Worm (Caenorhabditis elegans) whole organism, L4 larva: ENCODE results near the gene pde-4.

Experiments used
- F44E2.7 ChIP-seq: fragments of 200-800 bp; sonication (Bioruptor generic); IDR thresholded peaks from 2 replicates; pipeline ENCODE4 v2.1.2; 2022; ENCODE audit warnings: missing genetic modification characterization, missing compliant biosample characterization
- F49E8.2 ChIP-seq: sonication (generic microtip); optimal IDR thresholded peaks from 2 replicates; lab custom pipeline; 2016; ENCODE audit warnings: missing compliant biosample characterization, mild to moderate bottlenecking, missing genetic modification characterization, borderline replicate concordance
- Y5F2A.4 ChIP-seq: fragments of 200-800 bp; sonication (Bioruptor generic); optimal IDR thresholded peaks from 2 replicates; lab custom pipeline; 2018; ENCODE audit warnings: mild to moderate bottlenecking, missing genetic modification characterization, missing compliant biosample characterization
- aha-1 ChIP-seq: fragments of 150-350 bp; peaks from one replicate; lab custom pipeline; 2014; ENCODE audit warnings: missing biosample characterization, missing genetic modification characterization
- ama-1 ChIP-seq: fragments of 150-350 bp; optimal IDR thresholded peaks from 2 replicates; lab custom pipeline; 2014; ENCODE audit warnings: inconsistent platforms, mixed read lengths
- arid-1 ChIP-seq: fragments of 200-800 bp; sonication (Bioruptor generic); conservative IDR thresholded peaks from 2 replicates; pipeline ENCODE4 v1.3.6; 2022; ENCODE audit warnings: missing genetic modification reagents, missing genetic modification characterization, missing compliant biosample characterization
- ceh-20 ChIP-seq: fragments of 200-800 bp; sonication (Bioruptor generic); IDR thresholded peaks from 2 replicates; pipeline ENCODE4 v1.3.6; 2022; ENCODE audit warnings: missing genetic modification reagents, missing genetic modification characterization, missing compliant biosample characterization
- ceh-28 ChIP-seq: fragments of 150-350 bp; optimal IDR thresholded peaks from 2 replicates; lab custom pipeline; 2014; ENCODE audit warnings: missing biosample characterization, missing genetic modification reagents, missing genetic modification characterization
- ceh-32 ChIP-seq: sonication (generic microtip); optimal IDR thresholded peaks from 2 replicates; lab custom pipeline; 2016; ENCODE audit warnings: mild to moderate bottlenecking, missing genetic modification characterization, missing compliant biosample characterization; ENCODE audit not compliant: poor library complexity
- ceh-44 ChIP-seq: fragments of 200-800 bp; sonication (Bioruptor generic); IDR thresholded peaks from 2 replicates; pipeline ENCODE4 v1.3.6; 2022; ENCODE audit warnings: missing genetic modification reagents, missing genetic modification characterization, missing compliant biosample characterization
- ces-1 ChIP-seq: fragments of 150-350 bp; sonication (generic microtip); optimal IDR thresholded peaks from 4 replicates; lab custom pipeline; 2014; ENCODE audit warnings: missing biosample characterization, missing genetic modification reagents, missing genetic modification characterization
- ctbp-1 ChIP-seq: fragments of 200-800 bp; sonication (Bioruptor generic); IDR thresholded peaks from 2 replicates; pipeline ENCODE4 v1.3.6; 2022; ENCODE audit warnings: missing genetic modification reagents, missing genetic modification characterization, missing compliant biosample characterization
- daf-16 ChIP-seq, 3 experiments: sonication (generic microtip); optimal IDR thresholded peaks; 2 replicates each; lab custom pipeline; 2016 to 2017; ENCODE audit warnings: missing genetic modification characterization in 3 of 3, missing genetic modification reagents in 3 of 3, mild to moderate bottlenecking in 2 of 3, missing compliant biosample characterization in 2 of 3, missing biosample characterization in 1 of 3, moderate library complexity in 1 of 3
- dmd-6 ChIP-seq: fragments of 200-800 bp; sonication (Bioruptor generic); IDR thresholded peaks from 2 replicates; pipeline ENCODE4 v1.3.6; 2022; ENCODE audit warnings: missing genetic modification reagents, missing genetic modification characterization, missing compliant biosample characterization
- dve-1 ChIP-seq: sonication (generic microtip); optimal IDR thresholded peaks from 2 replicates; lab custom pipeline; 2017; ENCODE audit warnings: antibody characterized with exemption, mild to moderate bottlenecking, missing genetic modification characterization, missing compliant biosample characterization; ENCODE audit not compliant: insufficient read depth
- egl-43 ChIP-seq: fragments of 200-800 bp; sonication (Bioruptor generic); IDR thresholded peaks from 2 replicates; pipeline ENCODE4 v1.3.6; 2022; ENCODE audit warnings: missing genetic modification reagents, missing genetic modification characterization, missing compliant biosample characterization
- fos-1 ChIP-seq: fragments of 150-350 bp; optimal IDR thresholded peaks from 2 replicates; lab custom pipeline; 2014; ENCODE audit warnings: missing biosample characterization, missing genetic modification characterization
- hlh-11 ChIP-seq: fragments of 200-800 bp; sonication (Bioruptor generic); optimal IDR thresholded peaks from 2 replicates; lab custom pipeline; 2018; ENCODE audit warnings: mild to moderate bottlenecking, missing genetic modification characterization, missing compliant biosample characterization
- lin-1 ChIP-seq: fragments of 200-800 bp; sonication (Bioruptor generic); IDR thresholded peaks from 2 replicates; pipeline ENCODE4 v1.3.6; 2022; ENCODE audit warnings: missing genetic modification reagents, missing genetic modification characterization, missing compliant biosample characterization
- lin-13 ChIP-seq: fragments of 150-350 bp; optimal IDR thresholded peaks from 2 replicates; lab custom pipeline; 2014; ENCODE audit warnings: missing biosample characterization, missing genetic modification reagents, missing genetic modification characterization
- lin-29 ChIP-seq: fragments of 200-800 bp; sonication (Bioruptor generic); IDR thresholded peaks from 2 replicates; pipeline ENCODE4 v1.3.6; 2022; ENCODE audit warnings: missing genetic modification reagents, missing genetic modification characterization, missing compliant biosample characterization
- lir-3 ChIP-seq: sonication (generic microtip); optimal IDR thresholded peaks from 2 replicates; lab custom pipeline; 2016; ENCODE audit warnings: mild to moderate bottlenecking, missing genetic modification characterization, missing compliant biosample characterization
- lsy-2 ChIP-seq, 2 experiments: fragments of 150-350 bp in 1 of 2; sonication (generic microtip) in 1 of 2; optimal IDR thresholded peaks; 2 replicates each; lab custom pipeline; 2014 to 2017; ENCODE audit warnings: missing biosample characterization in 2 of 2, missing genetic modification characterization in 2 of 2
- madf-5 ChIP-seq, 2 experiments: fragments of 200-800 bp; sonication (Bioruptor generic); IDR thresholded peaks; 2 replicates each; pipeline ENCODE4 v1.3.6; 2022; ENCODE audit warnings: missing compliant biosample characterization in 2 of 2, missing genetic modification characterization in 2 of 2
- mdl-1 ChIP-seq, 2 experiments: fragments of 150-350 bp in 1 of 2; sonication (generic microtip) in 1 of 2; optimal IDR thresholded peaks; 2 replicates each; lab custom pipeline; 2014 to 2017; ENCODE audit warnings: missing biosample characterization in 2 of 2, missing genetic modification characterization in 2 of 2
- mep-1 ChIP-seq: fragments of 150-350 bp; sonication (generic microtip); optimal IDR thresholded peaks from 3 replicates; lab custom pipeline; 2014; ENCODE audit warnings: missing biosample characterization, missing genetic modification characterization
- mes-2 ChIP-seq: sonication (generic microtip); optimal IDR thresholded peaks from 2 replicates; lab custom pipeline; 2016; ENCODE audit warnings: missing genotype, mild to moderate bottlenecking, missing genetic modification characterization, missing compliant biosample characterization; ENCODE audit not compliant: poor library complexity, severe bottlenecking
- mxl-3 ChIP-seq: fragments of 200-800 bp; sonication (Bioruptor generic); optimal IDR thresholded peaks from 2 replicates; lab custom pipeline; 2018; ENCODE audit warnings: mild to moderate bottlenecking, missing genetic modification characterization, missing compliant biosample characterization
- nhr-102 ChIP-seq: sonication (generic microtip); optimal IDR thresholded peaks from 2 replicates; lab custom pipeline; 2016; ENCODE audit warnings: mild to moderate bottlenecking, missing genetic modification characterization, moderate library complexity, missing compliant biosample characterization
- nhr-28 ChIP-seq: fragments of 150-350 bp; optimal IDR thresholded peaks from 2 replicates; lab custom pipeline; 2014; ENCODE audit warnings: missing biosample characterization, missing genetic modification characterization
- nhr-42 ChIP-seq: fragments of 200-800 bp; sonication (Bioruptor generic); IDR thresholded peaks from 2 replicates; pipeline ENCODE4 v1.3.6; 2022; ENCODE audit warnings: missing genetic modification characterization, missing compliant biosample characterization
- nhr-6 ChIP-seq: fragments of 150-350 bp; optimal IDR thresholded peaks from 2 replicates; lab custom pipeline; 2014; ENCODE audit warnings: missing biosample characterization, missing genetic modification characterization
- nhr-77 ChIP-seq: fragments of 150-350 bp; optimal IDR thresholded peaks from 2 replicates; lab custom pipeline; 2014; ENCODE audit warnings: missing biosample characterization, missing genetic modification characterization
- pha-4 ChIP-seq, 2 experiments: fragments of 150-350 bp in 1 of 2; fragments of 200-800 bp in 1 of 2; sonication (Bioruptor generic) in 1 of 2; IDR thresholded peaks in 1 of 2; optimal IDR thresholded peaks in 1 of 2; 2 replicates each; pipeline versions ENCODE4 v1.3.6 to Lab custom; 2014 to 2022; ENCODE audit warnings: missing genetic modification characterization in 2 of 2, missing genetic modification reagents in 2 of 2, missing biosample characterization in 1 of 2, missing compliant biosample characterization in 1 of 2
- php-3 ChIP-seq: fragments of 200-800 bp; sonication (Bioruptor generic); IDR thresholded peaks from 2 replicates; pipeline ENCODE4 v1.3.6; 2022; ENCODE audit warnings: missing genetic modification reagents, missing genetic modification characterization, missing compliant biosample characterization
- pqm-1 ChIP-seq: sonication (generic microtip); optimal IDR thresholded peaks from 2 replicates; lab custom pipeline; 2017; ENCODE audit warnings: missing biosample characterization, missing genetic modification characterization
- saeg-2 ChIP-seq: fragments of 200-800 bp; sonication (Bioruptor generic); IDR thresholded peaks from 2 replicates; pipeline ENCODE4 v1.3.6; 2022; ENCODE audit warnings: missing genetic modification reagents, missing genetic modification characterization, missing compliant biosample characterization
- skn-1 ChIP-seq: fragments of 150-350 bp; optimal IDR thresholded peaks from 2 replicates; lab custom pipeline; 2014; ENCODE audit warnings: missing biosample characterization, missing genetic modification characterization
- snpc-4 ChIP-seq: fragments of 150-350 bp; optimal IDR thresholded peaks from 2 replicates; lab custom pipeline; 2014; ENCODE audit warnings: missing biosample characterization, missing genetic modification characterization
- tra-1 ChIP-seq: fragments of 200-800 bp; sonication (Bioruptor generic); IDR thresholded peaks from 2 replicates; pipeline ENCODE4 v1.3.6; 2022; ENCODE audit warnings: missing genetic modification reagents, missing genetic modification characterization, missing compliant biosample characterization
- unc-130 ChIP-seq: sonication (generic microtip); optimal IDR thresholded peaks from 2 replicates; lab custom pipeline; 2016; ENCODE audit warnings: missing genetic modification reagents, missing genetic modification characterization, missing compliant biosample characterization
- unc-62 ChIP-seq, 3 experiments: fragments of 150-350 bp in 1 of 3; sonication (generic microtip); optimal IDR thresholded peaks in 2 of 3; peaks in 1 of 3; 1 replicate in 1 of 3; 2 replicates in 2 of 3; lab custom pipeline; 2014 to 2017; ENCODE audit warnings: missing biosample characterization in 3 of 3, missing genetic modification characterization in 3 of 3, missing genetic modification reagents in 3 of 3, missing genotype in 1 of 3
- zfp-2 ChIP-seq: sonication (generic microtip); optimal IDR thresholded peaks from 2 replicates; lab custom pipeline; 2016; ENCODE audit warnings: mild to moderate bottlenecking, missing genetic modification characterization, missing compliant biosample characterization
- zip-11 ChIP-seq: fragments of 200-800 bp; sonication (Bioruptor generic); IDR thresholded peaks from 2 replicates; pipeline ENCODE4 v1.3.6; 2022; ENCODE audit warnings: missing genetic modification characterization, missing compliant biosample characterization
- ztf-11 ChIP-seq: fragments of 150-350 bp; optimal IDR thresholded peaks from 2 replicates; lab custom pipeline; 2014; ENCODE audit warnings: missing biosample characterization, missing genetic modification characterization

Gene pde-4

ce11 chrII:7695636-7696035, 44.6 kb upstream of the pde-4 start (continued):
- TF ChIP-seq lin-1 (peak; percentile 84), F49E8.2 (no peak), nhr-102 (peak; percentile 24), nhr-77 (tag; lab: Kevin White, UChicago) (peak; percentile 21), mxl-3 (GFP tag; lab: Kevin White, UChicago) (peak; percentile 88), fos-1 (tag; lab: Kevin White, UChicago) (no peak), ceh-20 (peak; percentile 82), dmd-6 (GFP tag; lab: Robert Waterston, UW) (peak; percentile 92)

ce11 chrII:7694745-7695144, 43.7 kb upstream of the pde-4 start:
- TF ChIP-seq aha-1 = no peak
- no peak for TF ChIP-seq skn-1
- TF ChIP-seq pqm-1 (tag; lab: Kevin White, UChicago) = peak; percentile 81
- TF ChIP-seq pha-4 (GFP tag; IDR thresholded peaks at IDR 0.05; lab: Robert Waterston, UW) = no peak
- TF ChIP-seq pha-4 (tag; optimal IDR thresholded peaks at IDR 0.05; lab: Kevin White, UChicago) = no peak
- TF ChIP-seq tra-1 (GFP tag; lab: Robert Waterston, UW) = no peak
- TF ChIP-seq lin-13 (GFP tag; lab: Kevin White, UChicago) = no peak
- peak in 1 of 2 experiments; percentile 17 for TF ChIP-seq mdl-1 (tag; optimal IDR thresholded peaks at IDR 0.05; lab: Kevin White, UChicago)
- no peak for TF ChIP-seq unc-130 (GFP tag; lab: Kevin White, UChicago)
- TF ChIP-seq nhr-6 (tag; lab: Kevin White, UChicago) = no peak
- TF ChIP-seq ctbp-1 (GFP tag; lab: Robert Waterston, UW) = no peak
- TF ChIP-seq nhr-77 (tag; lab: Kevin White, UChicago) = peak; percentile 37
- peak; percentile 55 for TF ChIP-seq nhr-28 (tag; lab: Kevin White, UChicago)
- TF ChIP-seq daf-16 (GFP tag; optimal IDR thresholded peaks at IDR 0.05; lab: Kevin White, UChicago) = no peak
- peak; percentile 34 for TF ChIP-seq daf-16 (tag; optimal IDR thresholded peaks at IDR 0.05; lab: Kevin White, UChicago)
- TF ChIP-seq lsy-2 (tag; optimal IDR thresholded peaks at IDR 0.05; lab: Kevin White, UChicago) = no peak
- TF ChIP-seq dmd-6 (GFP tag; lab: Robert Waterston, UW) = peak; percentile 54; the same call in 1 of the 2 replicates
- no peak for TF ChIP-seq egl-43 (GFP tag; lab: Robert Waterston, UW)
- TF ChIP-seq php-3 (GFP tag; lab: Robert Waterston, UW) = peak; percentile 69
- TF ChIP-seq nhr-102 = no peak
- no peak for TF ChIP-seq unc-62 (GFP tag; optimal IDR thresholded peaks at IDR 0.05 in 1 of 2; lab: Kevin White, UChicago)
- TF ChIP-seq unc-62 (tag; optimal IDR thresholded peaks at IDR 0.05; lab: Kevin White, UChicago) = no peak
- no peak for TF ChIP-seq ceh-28 (tag; lab: Kevin White, UChicago)
- TF ChIP-seq lir-3 (tag; lab: Kevin White, UChicago) = no peak
- no peak for TF ChIP-seq F44E2.7 (GFP tag; lab: Robert Waterston, UW)
- TF ChIP-seq ces-1 = no peak
- no peak for TF ChIP-seq mep-1 (tag; lab: Kevin White, UChicago)
- TF ChIP-seq dve-1 (tag; lab: Kevin White, UChicago) = peak; percentile 62
- peak; percentile 61 for TF ChIP-seq hlh-11 (tag; lab: Kevin White, UChicago)
- no peak for TF ChIP-seq fos-1 (tag; lab: Kevin White, UChicago)

ce11 chrII:7693929-7694328, 42.9 kb upstream of the pde-4 start, which contains the start of gene nhx-2:
nhx-2 (minus strand) TSS chrII:7693957.
- TF ChIP-seq dmd-6 (GFP tag; lab: Robert Waterston, UW) (peak; percentile 73), arid-1 (no peak), Y5F2A.4 (GFP tag; lab: Kevin White, UChicago) (no peak), ztf-11 (tag; lab: Kevin White, UChicago) (no peak), daf-16 (GFP tag; optimal IDR thresholded peaks at IDR 0.05; lab: Kevin White, UChicago) (no peak), daf-16 (tag; optimal IDR thresholded peaks at IDR 0.05; lab: Kevin White, UChicago) (peak; percentile 40), saeg-2 (GFP tag; lab: Robert Waterston, UW) (no peak), ceh-44 (GFP tag; lab: Robert Waterston, UW) (no peak), php-3 (GFP tag; lab: Robert Waterston, UW) (peak; percentile 50; the same call in 1 of the 2 replicates), zip-11 (GFP tag; lab: Robert Waterston, UW) (no peak), madf-5 (GFP tag; IDR thresholded peaks at IDR 0.05; lab: Robert Waterston, UW) (no peak), unc-62 (GFP tag; optimal IDR thresholded peaks at IDR 0.05 in 1 of 2; lab: Kevin White, UChicago) (peak in 1 of 2 experiments; percentile 37), unc-62 (tag; optimal IDR thresholded peaks at IDR 0.05; lab: Kevin White, UChicago) (no peak), pqm-1 (tag; lab: Kevin White, UChicago) (peak; percentile 62), nhr-28 (tag; lab: Kevin White, UChicago) (peak; percentile 57), hlh-11 (tag; lab: Kevin White, UChicago) (peak; percentile 41), dve-1 (tag; lab: Kevin White, UChicago) (peak; percentile 47), mes-2 (tag; lab: Kevin White, UChicago) (no peak), nhr-42 (GFP tag; lab: Robert Waterston, UW) (no peak), snpc-4 (no peak), zfp-2 (tag; lab: Kevin White, UChicago) (no peak), lin-29 (GFP tag; lab: Robert Waterston, UW) (no peak), ceh-32 (no peak), tra-1 (GFP tag; lab: Robert Waterston, UW) (peak; percentile 58; the same call in 1 of the 2 replicates), ama-1 (lab: Kevin White, UChicago) (no peak)
